Worm (Caenorhabditis elegans): Measurements from ENCODE around the gene mecr-1.

ce11 chrII:13164062-13164461 lies 23.1 kb downstream of the mecr-1 start:
- TF ChIP-seq snpc-4 (tag; optimal IDR thresholded peaks at IDR 0.05) (no peak), nhr-76 (tag; optimal IDR thresholded peaks at IDR 0.05) (no peak), mef-2 (tag; optimal IDR thresholded peaks at IDR 0.05) (no peak)
